Fruit fly (Drosophila melanogaster): Measurements from ENCODE around the gene Pten.
A peak's percentile ranks its signal among the peaks of the same experiment; 100 is the strongest.

Pten gene

dm6 chr2L:10306518-10307260 is 45.8 kb upstream of the Pten start, which contains the start of the genes CG5390 and CG4968 (continued):
- TF ChIP-seq CG11723 (GFP tag; optimal IDR thresholded peaks at IDR 0.05): peak; percentile 50
- TF ChIP-seq CG16863 (GFP tag; optimal IDR thresholded peaks at IDR 0.05): no peak
- peak; percentile 80 for TF ChIP-seq PHDP (tag; optimal IDR thresholded peaks at IDR 0.05)
- 0 out of 3 replicates have a peak, but pooled peaks have one; percentile 24 for TF ChIP-seq Opbp (GFP tag; IDR thresholded peaks at IDR 0.05; ENCODE audit: partially characterized antibody)
- TF ChIP-seq CG12659 (GFP tag; optimal IDR thresholded peaks at IDR 0.05): peak; percentile 86
- peak; percentile 79 for TF ChIP-seq CG18599 (GFP tag; optimal IDR thresholded peaks at IDR 0.05)
- peak; percentile 69 for TF ChIP-seq CG18262 (tag; optimal IDR thresholded peaks at IDR 0.05)
- no peak for TF ChIP-seq en (GFP tag; optimal IDR thresholded peaks at IDR 0.05)
- no peak for TF ChIP-seq Trl (optimal IDR thresholded peaks at IDR 0.05)
- TF ChIP-seq Trl (GFP tag; optimal IDR thresholded peaks at IDR 0.05): no peak
- no peak for TF ChIP-seq yki (optimal IDR thresholded peaks at IDR 0.05)
- TF ChIP-seq CG15073 (GFP tag; optimal IDR thresholded peaks at IDR 0.05): no peak
- peak; percentile 52 for TF ChIP-seq CG9727 (GFP tag; optimal IDR thresholded peaks at IDR 0.05)
- TF ChIP-seq nom (GFP tag; optimal IDR thresholded peaks at IDR 0.05): peak; percentile 54
- TF ChIP-seq dan (GFP tag; IDR thresholded peaks at IDR 0.05): no peak
- no peak for TF ChIP-seq ab (GFP tag; optimal IDR thresholded peaks at IDR 0.05)
- TF ChIP-seq mam (GFP tag; optimal IDR thresholded peaks at IDR 0.05): peak; percentile 2
- peak; percentile 33 for TF ChIP-seq kay (GFP tag; optimal IDR thresholded peaks at IDR 0.05)
- TF ChIP-seq vvl (GFP tag; IDR thresholded peaks at IDR 0.05): peak; percentile 82
- TF ChIP-seq CG1529 (GFP tag; optimal IDR thresholded peaks at IDR 0.05): peak; percentile 41
- no peak for TF ChIP-seq Dip2 (GFP tag; IDR thresholded peaks at IDR 0.05)
- TF ChIP-seq CG15601 (tag; optimal IDR thresholded peaks at IDR 0.05): peak; percentile 87
- no peak for TF ChIP-seq hb (GFP tag; IDR thresholded peaks at IDR 0.05; ENCODE audit: partially characterized antibody)
- TF ChIP-seq CG17186 (GFP tag; optimal IDR thresholded peaks at IDR 0.05): no peak
- peak; percentile 94 for TF ChIP-seq pfk (GFP tag; optimal IDR thresholded peaks at IDR 0.05)
- no peak for TF ChIP-seq ATbp (GFP tag; optimal IDR thresholded peaks at IDR 0.05)
- peak; percentile 44 for TF ChIP-seq Nf-YB (GFP tag; optimal IDR thresholded peaks at IDR 0.05)
- TF ChIP-seq CG3726 (GFP tag; IDR thresholded peaks at IDR 0.05): no peak
- TF ChIP-seq btn (GFP tag; optimal IDR thresholded peaks at IDR 0.05): no peak
- TF ChIP-seq Rfx (GFP tag; IDR thresholded peaks at IDR 0.05): peak; percentile 72
- peak; percentile 4 for TF ChIP-seq Myb (GFP tag; optimal IDR thresholded peaks at IDR 0.05)
- peak; percentile 55; the same call in 1 of the 3 replicates for TF ChIP-seq dysf (GFP tag; IDR thresholded peaks at IDR 0.05)
- no peak for TF ChIP-seq Usf (GFP tag; optimal IDR thresholded peaks at IDR 0.05)
- TF ChIP-seq Med (GFP tag): peak; percentile 87
- TF ChIP-seq CG7963 (GFP tag; IDR thresholded peaks at IDR 0.05; ENCODE audit: partially characterized antibody): 0 out of 3 replicates have a peak, but pooled peaks have one; percentile 17
- no peak for TF ChIP-seq Oaz (GFP tag; IDR thresholded peaks at IDR 0.05)
- peak; percentile 79 for TF ChIP-seq corto (GFP tag; optimal IDR thresholded peaks at IDR 0.05)
- no peak for TF ChIP-seq Atf3 (GFP tag; optimal IDR thresholded peaks at IDR 0.05)
- no peak for TF ChIP-seq NK7.1 (GFP tag; optimal IDR thresholded peaks at IDR 0.05)
- no peak for TF ChIP-seq CG4360 (GFP tag; IDR thresholded peaks at IDR 0.05)
- TF ChIP-seq lab (GFP tag; optimal IDR thresholded peaks at IDR 0.05): no peak
- TF ChIP-seq jing (GFP tag; optimal IDR thresholded peaks at IDR 0.05): no peak
- 0 out of 3 replicates have a peak, but pooled peaks have one; percentile 48 for TF ChIP-seq zfh1 (GFP tag; IDR thresholded peaks at IDR 0.05)
- no peak for TF ChIP-seq pb (GFP tag; optimal IDR thresholded peaks at IDR 0.05)
- TF ChIP-seq CG6765 (GFP tag; optimal IDR thresholded peaks at IDR 0.05): peak; percentile 62
- TF ChIP-seq MTF-1 (GFP tag; optimal IDR thresholded peaks at IDR 0.05; ENCODE audit: borderline replicate concordance): no peak
- no peak for TF ChIP-seq tll (GFP tag; optimal IDR thresholded peaks at IDR 0.05)
- TF ChIP-seq danr (GFP tag; IDR thresholded peaks at IDR 0.05): peak; percentile 49; the same call in 1 of the 2 replicates
- TF ChIP-seq CG14965 (GFP tag; optimal IDR thresholded peaks at IDR 0.05; ENCODE audit: borderline replicate concordance): no peak
